Fruit fly (Drosophila melanogaster): ENCODE results near the gene CG1309.

dm6 chr3L:4264963-4265362 is 5.7 kb downstream of the CG1309 start:
- TF ChIP-seq tj (GFP tag; optimal IDR thresholded peaks at IDR 0.05) (no peak), CG1620 (GFP tag; optimal IDR thresholded peaks at IDR 0.05) (no peak), CG5204 (GFP tag; optimal IDR thresholded peaks at IDR 0.05) (no peak), Mnt (GFP tag; optimal IDR thresholded peaks at IDR 0.05) (no peak), CG14711 (tag; optimal IDR thresholded peaks at IDR 0.05) (no peak), ovo (GFP tag; optimal IDR thresholded peaks at IDR 0.05) (no peak)

Measured in whole organism, adult.